Worm (Caenorhabditis elegans) whole organism, young adult: Measurements from ENCODE around the gene tceb-3.

Source experiments
- B0019.2 ChIP-seq: fragments of 200-800 bp; sonication (Bioruptor generic); conservative IDR thresholded peaks from 2 replicates; pipeline ENCODE4 v1.3.6; 2022; ENCODE audit warnings: missing genetic modification reagents, missing genetic modification characterization, missing compliant biosample characterization
- B0336.3 ChIP-seq: fragments of 200-800 bp; sonication (Bioruptor generic); IDR thresholded peaks from 2 replicates; pipeline ENCODE4 v1.3.6; 2022; ENCODE audit warnings: missing genetic modification characterization, missing compliant biosample characterization
- C17E4.6 ChIP-seq: fragments of 200-800 bp; sonication (Bioruptor generic); IDR thresholded peaks from 2 replicates; pipeline ENCODE4 v1.3.6; 2022; ENCODE audit warnings: missing genetic modification reagents, missing genetic modification characterization, missing compliant biosample characterization
- F23B12.7 ChIP-seq: sonication (generic microtip); optimal IDR thresholded peaks from 2 replicates; lab custom pipeline; 2017; ENCODE audit warnings: missing genetic modification characterization, mild to moderate bottlenecking, missing compliant biosample characterization, antibody characterized with exemption, moderate library complexity; ENCODE audit not compliant: insufficient read depth
- F37B4.10 ChIP-seq: fragments of 200-800 bp; sonication (Bioruptor generic); IDR thresholded peaks from 2 replicates; pipeline ENCODE4 v1.3.6; 2022; ENCODE audit warnings: missing genetic modification characterization, missing compliant biosample characterization
- F39B2.1 ChIP-seq: fragments of 200-800 bp; sonication (Bioruptor generic); IDR thresholded peaks from 2 replicates; pipeline ENCODE4 v1.3.6; 2022; ENCODE audit warnings: missing genetic modification reagents, missing genetic modification characterization, missing compliant biosample characterization
- F49E8.2 ChIP-seq: sonication (generic microtip); optimal IDR thresholded peaks from 3 replicates; lab custom pipeline; 2017; ENCODE audit warnings: missing genetic modification characterization, mild to moderate bottlenecking, missing compliant biosample characterization, antibody characterized with exemption, moderate library complexity; ENCODE audit not compliant: insufficient read depth
- F55B11.4 ChIP-seq: sonication (generic microtip); optimal IDR thresholded peaks from 2 replicates; lab custom pipeline; 2016; ENCODE audit warnings: missing compliant biosample characterization, missing genetic modification characterization, borderline replicate concordance; ENCODE audit not compliant: insufficient read depth
- K12H6.12 ChIP-seq: fragments of 200-800 bp; sonication (Bioruptor generic); optimal IDR thresholded peaks from 2 replicates; lab custom pipeline; 2018; ENCODE audit warnings: mild to moderate bottlenecking, missing genetic modification characterization, missing compliant biosample characterization
- Y95B8A.8 ChIP-seq: fragments of 200-800 bp; sonication (Bioruptor generic); IDR thresholded peaks from 2 replicates; pipeline ENCODE4 v1.3.6; 2022; ENCODE audit warnings: missing genetic modification reagents, missing genetic modification characterization, missing compliant biosample characterization
- ZK185.1 ChIP-seq: sonication (generic microtip); optimal IDR thresholded peaks from 2 replicates; lab custom pipeline; 2016; ENCODE audit warnings: mild to moderate bottlenecking, missing genetic modification characterization, missing compliant biosample characterization; ENCODE audit not compliant: poor library complexity, severe bottlenecking
- akir-1 ChIP-seq: fragments of 200-800 bp; sonication (Bioruptor generic); optimal IDR thresholded peaks from 2 replicates; lab custom pipeline; 2018; ENCODE audit warnings: mild to moderate bottlenecking, missing genetic modification characterization, moderate library complexity, missing compliant biosample characterization
- ama-1 ChIP-seq, 3 experiments: fragments of 150-350 bp in 1 of 3; sonication (generic microtip) in 2 of 3; optimal IDR thresholded peaks; 2 replicates each; lab custom pipeline; 2014 to 2018; ENCODE audit warnings: missing biosample characterization in 2 of 3, missing genetic modification characterization in 2 of 3, missing genetic modification reagents in 2 of 3
- aptf-2 ChIP-seq: fragments of 200-800 bp; sonication (Bioruptor generic); conservative IDR thresholded peaks from 2 replicates; pipeline ENCODE4 v1.3.6; 2022; ENCODE audit warnings: missing genetic modification reagents, missing genetic modification characterization, missing compliant biosample characterization
- attf-5 ChIP-seq: fragments of 200-800 bp; sonication (Bioruptor generic); optimal IDR thresholded peaks from 2 replicates; lab custom pipeline; 2018; ENCODE audit warnings: mild to moderate bottlenecking, missing genetic modification characterization, missing compliant biosample characterization
- bed-1 ChIP-seq: fragments of 200-800 bp; sonication (Bioruptor generic); IDR thresholded peaks from 2 replicates; pipeline ENCODE4 v1.3.6; 2022; ENCODE audit warnings: missing genetic modification reagents, missing genetic modification characterization, missing compliant biosample characterization
- ceh-79 ChIP-seq: sonication (generic microtip); optimal IDR thresholded peaks from 2 replicates; lab custom pipeline; 2017; ENCODE audit warnings: mild to moderate bottlenecking, missing genetic modification characterization, missing compliant biosample characterization
- chd-7 ChIP-seq: sonication (generic microtip); optimal IDR thresholded peaks from 2 replicates; lab custom pipeline; 2016; ENCODE audit warnings: mild to moderate bottlenecking, missing genetic modification characterization, moderate library complexity, missing compliant biosample characterization
- ets-4 ChIP-seq: fragments of 200-800 bp; sonication (Bioruptor generic); optimal IDR thresholded peaks from 2 replicates; lab custom pipeline; 2018; ENCODE audit warnings: mild to moderate bottlenecking, missing genetic modification characterization, missing compliant biosample characterization
- gei-17 ChIP-seq: fragments of 200-800 bp; sonication (Bioruptor generic); optimal IDR thresholded peaks from 2 replicates; lab custom pipeline; 2018; ENCODE audit warnings: mild to moderate bottlenecking, missing genetic modification characterization, missing compliant biosample characterization
- hlh-12 ChIP-seq: sonication (generic microtip); optimal IDR thresholded peaks from 2 replicates; lab custom pipeline; 2016; ENCODE audit warnings: missing genetic modification characterization, missing compliant biosample characterization
- hmg-1.2 ChIP-seq: fragments of 200-800 bp; sonication (Bioruptor generic); IDR thresholded peaks from 2 replicates; pipeline ENCODE4 v1.3.6; 2022; ENCODE audit warnings: missing genetic modification reagents, missing genetic modification characterization, missing compliant biosample characterization
- hrde-1 ChIP-seq: sonication (generic microtip); optimal IDR thresholded peaks from 2 replicates; lab custom pipeline; 2016; ENCODE audit warnings: missing genetic modification characterization, mild to moderate bottlenecking, missing compliant biosample characterization, moderate library complexity, missing genotype, missing genetic modification reagents, borderline replicate concordance
- hsf-1 ChIP-seq: fragments of 200-800 bp; sonication (Bioruptor generic); IDR thresholded peaks from 2 replicates; pipeline ENCODE4 v1.3.6; 2022; ENCODE audit warnings: missing genetic modification reagents, missing genetic modification characterization, missing compliant biosample characterization
- lin-26 ChIP-seq: fragments of 200-800 bp; sonication (Bioruptor generic); IDR thresholded peaks from 2 replicates; pipeline ENCODE4 v1.3.6; 2022; ENCODE audit warnings: missing genetic modification reagents, missing genetic modification characterization, missing compliant biosample characterization
- madf-6 ChIP-seq: fragments of 200-800 bp; sonication (Bioruptor generic); IDR thresholded peaks from 2 replicates; pipeline ENCODE4 v1.3.6; 2022; ENCODE audit warnings: missing genetic modification reagents, missing genetic modification characterization, missing compliant biosample characterization
- nhr-90 ChIP-seq: sonication (generic microtip); optimal IDR thresholded peaks from 2 replicates; lab custom pipeline; 2016; ENCODE audit warnings: missing genotype, mild to moderate bottlenecking, missing genetic modification characterization, missing compliant biosample characterization
- rcor-1 ChIP-seq: fragments of 200-800 bp; sonication (Bioruptor generic); IDR thresholded peaks from 2 replicates; pipeline ENCODE4 v1.3.6; 2022; ENCODE audit warnings: missing genetic modification reagents, missing genetic modification characterization, missing compliant biosample characterization
- rec-8 ChIP-seq, 2 experiments: sonication (generic microtip); optimal IDR thresholded peaks; 2 replicates each; lab custom pipeline; 2016; ENCODE audit warnings: mild to moderate bottlenecking in 2 of 2, missing genetic modification characterization in 2 of 2, missing genetic modification reagents in 2 of 2, missing genotype in 2 of 2, missing biosample characterization in 1 of 2, missing compliant biosample characterization in 1 of 2, moderate library complexity in 1 of 2
- rpc-1 ChIP-seq, 2 experiments: fragments of 150-350 bp in 1 of 2; sonication (generic microtip) in 1 of 2; optimal IDR thresholded peaks; 2 replicates each; lab custom pipeline; 2014 to 2018; ENCODE audit warnings: missing biosample characterization in 1 of 2, missing genetic modification characterization in 1 of 2, missing genetic modification reagents in 1 of 2, missing genotype in 1 of 2
- sdz-38 ChIP-seq: sonication (generic microtip); optimal IDR thresholded peaks from 2 replicates; lab custom pipeline; 2016; ENCODE audit warnings: missing genotype, missing genetic modification characterization, missing compliant biosample characterization
- tbp1 ChIP-seq: fragments of 200-800 bp; sonication (Bioruptor generic); optimal IDR thresholded peaks from 2 replicates; lab custom pipeline; 2018; ENCODE audit warnings: mild to moderate bottlenecking, missing genetic modification characterization, missing compliant biosample characterization
- tbx-9 ChIP-seq: sonication (generic microtip); optimal IDR thresholded peaks from 2 replicates; lab custom pipeline; 2016; ENCODE audit warnings: borderline replicate concordance, missing genetic modification characterization, inconsistent platforms, missing compliant biosample characterization
- unc-130 ChIP-seq: sonication (generic microtip); optimal IDR thresholded peaks from 2 replicates; lab custom pipeline; 2016; ENCODE audit warnings: missing genetic modification reagents, missing genetic modification characterization, missing compliant biosample characterization
- xnd-1 ChIP-seq: sonication (generic microtip); optimal IDR thresholded peaks from 2 replicates; lab custom pipeline; 2016; ENCODE audit warnings: missing genotype, missing genetic modification reagents, missing genetic modification characterization, missing compliant biosample characterization
- ztf-28 ChIP-seq: fragments of 200-800 bp; sonication (Bioruptor generic); IDR thresholded peaks from 2 replicates; pipeline ENCODE4 v1.3.6; 2022; ENCODE audit warnings: missing genetic modification reagents, missing genetic modification characterization, missing compliant biosample characterization

tceb-3 gene

DNA sequence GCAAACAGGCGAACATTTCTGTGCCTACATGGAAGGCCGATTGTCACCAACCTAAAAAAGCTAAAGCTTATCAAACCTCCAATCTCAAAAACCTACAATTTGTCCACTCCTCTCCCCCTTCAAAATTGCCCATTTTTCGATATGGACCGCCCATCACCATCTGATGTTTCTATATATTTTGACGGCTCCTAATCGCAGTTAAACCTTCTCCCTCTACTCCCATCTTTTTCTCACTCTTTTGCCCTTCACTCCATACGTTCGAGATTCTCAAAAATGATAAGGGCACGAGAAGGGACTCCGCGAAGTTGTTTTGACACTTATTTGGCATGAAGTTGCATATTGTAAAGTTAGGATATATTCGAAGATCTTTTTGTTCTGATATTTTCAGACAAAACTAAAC lies 11.9 kb upstream of the tceb-3 start:
- TF ChIP-seq F37B4.10 (GFP tag; lab: Robert Waterston, UW) = no peak
- no peak for TF ChIP-seq hlh-12 (tag; lab: Kevin White, UChicago)
- TF ChIP-seq aptf-2 (GFP tag; lab: Robert Waterston, UW) = no peak
- no peak for TF ChIP-seq F39B2.1 (GFP tag; lab: Robert Waterston, UW)
- no peak for TF ChIP-seq F49E8.2 (tag; lab: Kevin White, UChicago)
- TF ChIP-seq ama-1 (optimal IDR thresholded peaks at IDR 0.05; lab: Kevin White, UChicago) = no peak
- TF ChIP-seq ama-1 (GFP tag; optimal IDR thresholded peaks at IDR 0.05; lab: Kevin White, UChicago) = no peak
- TF ChIP-seq ceh-79 = no peak
- TF ChIP-seq tbp1 (GFP tag; lab: Kevin White, UChicago) = no peak
- no peak for TF ChIP-seq B0336.3
- no peak for TF ChIP-seq ztf-28 (GFP tag; lab: Robert Waterston, UW)
- TF ChIP-seq chd-7 (tag; lab: Kevin White, UChicago) = no peak
- TF ChIP-seq nhr-90 (tag; lab: Kevin White, UChicago) = no peak
- TF ChIP-seq ets-4 (GFP tag; lab: Kevin White, UChicago) = no peak
- no peak for TF ChIP-seq hrde-1
- no peak for TF ChIP-seq tbx-9 (tag; lab: Kevin White, UChicago)
- no peak for TF ChIP-seq madf-6 (GFP tag; lab: Robert Waterston, UW)
- TF ChIP-seq C17E4.6 (GFP tag; lab: Robert Waterston, UW) = no peak
- no peak for TF ChIP-seq lin-26 (GFP tag; lab: Robert Waterston, UW)
- TF ChIP-seq B0019.2 = no peak
- TF ChIP-seq K12H6.12 (tag; lab: Kevin White, UChicago) = no peak

DNA sequence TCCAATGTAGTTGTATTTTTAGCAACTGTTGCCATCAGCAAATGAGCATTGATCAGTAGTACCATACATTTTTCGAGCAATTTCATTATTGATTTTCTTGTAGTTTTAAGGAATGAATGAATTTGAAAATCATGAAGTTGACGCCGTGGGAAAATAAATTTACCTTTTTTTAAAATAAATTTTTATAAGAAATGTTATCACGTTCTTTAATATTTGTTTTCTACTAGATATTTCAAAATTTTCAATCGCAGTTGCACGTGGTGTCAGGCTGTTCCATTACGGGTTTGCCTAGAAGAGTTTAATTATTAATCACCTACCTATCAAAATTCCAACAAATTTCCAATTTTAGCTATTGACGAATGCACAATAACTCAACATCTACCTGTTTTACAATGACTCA lies 9.6 kb upstream of the tceb-3 start, which contains the start of gene R03D7.8:
TSS of gene R03D7.8 (minus strand) at position 101 of the 400 bp plus-strand sequence.
- TF ChIP-seq ZK185.1 (no peak), rpc-1 (optimal IDR thresholded peaks at IDR 0.05; lab: Kevin White, UChicago) (no peak), rpc-1 (tag; optimal IDR thresholded peaks at IDR 0.05; lab: Kevin White, UChicago) (no peak), gei-17 (no peak), chd-7 (tag; lab: Kevin White, UChicago) (no peak), hsf-1 (no peak), tbp1 (GFP tag; lab: Kevin White, UChicago) (no peak), attf-5 (GFP tag; lab: Kevin White, UChicago) (no peak), Y95B8A.8 (GFP tag; lab: Robert Waterston, UW) (no peak), xnd-1 (tag; lab: Kevin White, UChicago) (no peak), F55B11.4 (no peak), rcor-1 (no peak)

DNA sequence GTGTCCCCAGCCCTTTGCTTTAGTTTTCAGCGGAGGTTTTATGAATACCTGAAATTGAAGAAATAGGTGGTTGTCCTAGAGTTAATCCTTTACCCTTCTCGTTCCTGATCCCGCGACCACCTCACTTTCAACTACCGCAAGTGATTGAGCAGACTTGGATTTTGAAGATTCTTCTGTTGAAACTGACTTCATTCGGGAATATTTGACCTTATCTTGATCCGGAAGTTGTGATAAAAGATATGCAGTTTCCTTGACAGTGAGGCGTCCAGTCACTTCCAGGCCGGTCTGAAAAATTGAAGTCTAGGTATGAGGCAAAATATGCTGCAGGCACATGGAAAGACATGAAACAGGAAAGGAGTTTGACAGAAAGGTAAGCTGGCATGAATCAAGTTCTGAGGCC lies 7.9 kb upstream of the tceb-3 start:
- no peak for TF ChIP-seq unc-130
- no peak for TF ChIP-seq F23B12.7 (tag; lab: Kevin White, UChicago)
- TF ChIP-seq akir-1 (GFP tag; lab: Kevin White, UChicago) = no peak
- no peak for TF ChIP-seq lin-26 (GFP tag; lab: Robert Waterston, UW)
- TF ChIP-seq hmg-1.2 (GFP tag; lab: Robert Waterston, UW) = no peak
- no peak for TF ChIP-seq rec-8 (tag; optimal IDR thresholded peaks at IDR 0.05; lab: Kevin White, UChicago)
- TF ChIP-seq sdz-38 = no peak
- TF ChIP-seq ama-1 (optimal IDR thresholded peaks at IDR 0.05; lab: Kevin White, UChicago) = no peak
- TF ChIP-seq ama-1 (GFP tag; optimal IDR thresholded peaks at IDR 0.05; lab: Kevin White, UChicago) = no peak
- TF ChIP-seq bed-1 = no peak
